Fruit fly (Drosophila melanogaster): ENCODE data around the gene CAH8.
A peak's percentile ranks its signal among the peaks of the same experiment; 100 is the strongest.

Gene CAH8

DNA sequence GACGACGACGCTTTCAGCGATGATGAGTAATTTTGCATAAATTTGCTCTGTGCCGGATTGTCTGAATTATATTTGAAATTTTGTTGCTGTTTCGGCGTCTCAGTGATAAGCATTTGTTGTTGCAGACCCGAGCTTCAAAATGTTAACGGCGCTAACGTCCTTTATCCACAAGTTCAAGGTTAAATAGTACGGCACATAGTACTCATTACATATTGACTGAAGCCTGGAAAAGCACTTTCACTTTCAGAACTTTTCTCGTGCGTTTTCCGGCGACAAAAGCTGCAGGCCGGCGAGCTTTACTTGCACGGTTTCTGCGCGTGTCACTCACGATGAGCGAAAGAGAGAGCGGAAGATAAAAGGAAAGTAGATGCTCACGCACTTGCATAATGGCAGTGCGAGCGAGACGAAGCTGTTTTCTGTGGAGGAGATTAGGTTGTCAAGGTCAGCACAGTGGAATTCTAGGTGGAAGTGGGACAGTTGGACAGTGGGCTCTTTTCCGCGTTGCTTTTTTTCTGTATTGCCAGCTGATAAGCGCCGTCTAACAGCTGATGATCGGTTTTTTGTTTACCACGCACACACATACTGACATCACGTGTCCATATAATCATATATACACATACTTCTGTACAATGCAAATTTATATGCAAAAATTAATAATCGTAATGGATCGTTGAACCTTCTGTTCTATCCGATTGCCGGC lies 21.3 kb downstream of the CAH8 start (continued):
- TF ChIP-seq Trl (optimal IDR thresholded peaks at IDR 0.05) (peak in 1 of 2 experiments; percentile 7), Trl (GFP tag; optimal IDR thresholded peaks at IDR 0.05) (no peak), CG6654 (GFP tag; optimal IDR thresholded peaks at IDR 0.05) (peak; percentile 2), sima (GFP tag; optimal IDR thresholded peaks at IDR 0.05) (no peak), zen2 (GFP tag; IDR thresholded peaks at IDR 0.05; ENCODE audit: partially characterized antibody) (0 out of 3 replicates have a peak, but pooled peaks have one; percentile 42), wek (GFP tag; optimal IDR thresholded peaks at IDR 0.05) (no peak), CG13287 (GFP tag; IDR thresholded peaks at IDR 0.05; ENCODE audit: partially characterized antibody) (peak; percentile 69), CG2678 (tag; optimal IDR thresholded peaks at IDR 0.05) (no peak), kah (GFP tag; optimal IDR thresholded peaks at IDR 0.05) (no peak), CG12104 (GFP tag; optimal IDR thresholded peaks at IDR 0.05) (no peak), CG18599 (GFP tag; optimal IDR thresholded peaks at IDR 0.05) (no peak), Awh (GFP tag; IDR thresholded peaks at IDR 0.05) (no peak), CG7987 (GFP tag; optimal IDR thresholded peaks at IDR 0.05) (peak; percentile 98), CG17912 (GFP tag; optimal IDR thresholded peaks at IDR 0.05) (peak; percentile 6), ttk (GFP tag; IDR thresholded peaks at IDR 0.05) (no peak), CG1832 (GFP tag; optimal IDR thresholded peaks at IDR 0.05) (peak; percentile 74), grn (GFP tag; optimal IDR thresholded peaks at IDR 0.05) (peak; percentile 42), CG10565 (GFP tag; optimal IDR thresholded peaks at IDR 0.05) (no peak), Ets97D (GFP tag; optimal IDR thresholded peaks at IDR 0.05) (no peak), Doc2 (GFP tag; IDR thresholded peaks at IDR 0.05) (0 out of 2 replicates have a peak, but pooled peaks have one; percentile 3), ara (GFP tag; IDR thresholded peaks at IDR 0.05) (peak; percentile 10; the same call in 1 of the 2 replicates), Scr (GFP tag; IDR thresholded peaks at IDR 0.05; ENCODE audit: partially characterized antibody) (peak; percentile 67), nerfin-2 (GFP tag; IDR thresholded peaks at IDR 0.05; ENCODE audit: partially characterized antibody) (peak; percentile 26; the same call in 1 of the 2 replicates), CG18764 (GFP tag; optimal IDR thresholded peaks at IDR 0.05) (no peak), dysf (GFP tag; IDR thresholded peaks at IDR 0.05) (no peak), B-H1 (GFP tag; IDR thresholded peaks at IDR 0.05) (no peak), Dll (GFP tag; IDR thresholded peaks at IDR 0.05; ENCODE audit: partially characterized antibody) (peak; percentile 75), sd (tag; optimal IDR thresholded peaks at IDR 0.05) (peak; percentile 83), CG9932 (GFP tag; IDR thresholded peaks at IDR 0.05) (no peak), CG31388 (GFP tag; optimal IDR thresholded peaks at IDR 0.05) (no peak), CG31224 (GFP tag; IDR thresholded peaks at IDR 0.05) (no peak), Blimp-1 (GFP tag; optimal IDR thresholded peaks at IDR 0.05) (peak; percentile 96), CG7786 (GFP tag; optimal IDR thresholded peaks at IDR 0.05) (no peak), oc (tag; optimal IDR thresholded peaks at IDR 0.05) (peak; percentile 72), CG16779 (GFP tag; IDR thresholded peaks at IDR 0.05) (peak; percentile 55; the same call in 1 of the 2 replicates), maf-S (GFP tag; optimal IDR thresholded peaks at IDR 0.05) (no peak), HHEX (GFP tag; optimal IDR thresholded peaks at IDR 0.05) (no peak), CG4707 (GFP tag; optimal IDR thresholded peaks at IDR 0.05) (peak; percentile 97), Nf-YC (tag; optimal IDR thresholded peaks at IDR 0.05) (peak; percentile 9), eve (GFP tag; optimal IDR thresholded peaks at IDR 0.05) (no peak), slbo (GFP tag; IDR thresholded peaks at IDR 0.05) (no peak), cwo (GFP tag; optimal IDR thresholded peaks at IDR 0.05) (peak; percentile 74), GATAe (GFP tag; conservative IDR thresholded peaks at IDR 0.05) (peak; percentile 12; the same call in 1 of the 2 replicates), wor (GFP tag; IDR thresholded peaks at IDR 0.05) (no peak), Stat92E (GFP tag; optimal IDR thresholded peaks at IDR 0.05) (no peak), fu2 (GFP tag; optimal IDR thresholded peaks at IDR 0.05) (no peak), CG8478 (optimal IDR thresholded peaks at IDR 0.05) (peak; percentile 82), ac (GFP tag; optimal IDR thresholded peaks at IDR 0.05) (no peak), knrl (GFP tag; IDR thresholded peaks at IDR 0.05; ENCODE audit: partially characterized antibody) (peak; percentile 63; the same call in 2 of the 3 replicates)

All from whole organism, embryonic.